Worm (Caenorhabditis elegans) whole organism, midembryonic: Measurements from ENCODE around the gene cyp-34A9.

ENCODE experiments used
- flt-1 ChIP-seq: fragments of 200-800 bp; sonication (Bioruptor generic); IDR thresholded peaks from 2 replicates; pipeline ENCODE4 v1.3.6; 2022; ENCODE audit warnings: missing genetic modification characterization, missing compliant biosample characterization
- med-1 ChIP-seq: sonication (generic microtip); optimal IDR thresholded peaks from 2 replicates; lab custom pipeline; 2017; ENCODE audit warnings: missing genetic modification characterization, mild to moderate bottlenecking, missing compliant biosample characterization, antibody characterized with exemption, missing genetic modification reagents; ENCODE audit not compliant: insufficient read depth
- tab-1 ChIP-seq: fragments of 200-800 bp; sonication (Bioruptor generic); IDR thresholded peaks from 2 replicates; pipeline ENCODE4 v1.3.6; 2022; ENCODE audit warnings: missing genetic modification characterization, missing compliant biosample characterization

- TF ChIP-seq med-1 (GFP tag; lab: Kevin White, UChicago) = no peak
- TF ChIP-seq tab-1 (GFP tag; lab: Robert Waterston, UW) = no peak
- TF ChIP-seq flt-1 (GFP tag; lab: Robert Waterston, UW) = no peak
These were observed 16.6 kb downstream of the cyp-34A9 start, which contains the start of gene str-247 for ce11 chrV:3953739-3954138.
